Fruit fly (Drosophila melanogaster): Measurements from ENCODE around the gene CG18131.

CG18131 gene

dm6 chr2L:1462136-1462535, 38.3 kb downstream of the CG18131 start:
- TF ChIP-seq N (GFP tag; optimal IDR thresholded peaks at IDR 0.05) = no peak
- TF ChIP-seq sv (GFP tag; optimal IDR thresholded peaks at IDR 0.05) = peak; percentile 40

DNA sequence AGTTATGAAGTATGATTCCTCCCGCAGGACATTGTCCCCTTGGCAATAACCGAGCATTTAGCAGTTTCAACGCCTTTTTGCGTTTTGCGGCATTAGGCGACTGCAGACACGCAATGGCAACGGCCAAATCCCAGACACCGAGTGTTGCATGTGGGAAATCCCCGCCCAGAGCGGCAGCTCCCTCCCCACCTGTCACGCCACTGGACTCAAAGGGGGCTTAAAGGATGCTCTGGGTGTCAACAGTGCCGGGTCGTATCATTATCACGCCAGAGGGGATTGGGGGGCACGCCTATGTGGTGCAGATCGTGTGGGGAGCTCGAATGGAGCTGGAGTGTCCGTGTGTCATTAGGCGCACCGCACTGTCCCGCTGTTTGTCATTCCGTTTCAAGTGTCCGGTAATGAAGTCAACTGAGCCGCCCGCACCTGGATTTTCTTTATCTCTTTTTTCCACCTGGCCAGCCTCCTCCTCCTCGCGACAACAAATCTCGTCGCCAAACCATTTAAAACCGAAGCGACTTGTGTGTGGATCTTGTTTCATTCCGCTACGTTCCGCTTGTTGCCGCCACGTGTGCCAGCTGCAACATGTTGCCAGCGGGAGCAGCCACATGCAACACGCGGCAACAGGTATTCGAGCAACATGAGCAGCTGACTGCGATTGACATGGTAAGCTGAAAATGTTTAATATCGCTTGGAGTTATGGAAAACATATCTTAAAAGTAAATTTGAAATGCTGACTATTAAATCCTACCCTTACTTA, 39.8 kb downstream of the CG18131 start:
- no peak for TF ChIP-seq woc (GFP tag; optimal IDR thresholded peaks at IDR 0.05)
- peak; percentile 10 for TF ChIP-seq Dif (GFP tag; optimal IDR thresholded peaks at IDR 0.05; ENCODE audit: partially characterized antibody)

DNA sequence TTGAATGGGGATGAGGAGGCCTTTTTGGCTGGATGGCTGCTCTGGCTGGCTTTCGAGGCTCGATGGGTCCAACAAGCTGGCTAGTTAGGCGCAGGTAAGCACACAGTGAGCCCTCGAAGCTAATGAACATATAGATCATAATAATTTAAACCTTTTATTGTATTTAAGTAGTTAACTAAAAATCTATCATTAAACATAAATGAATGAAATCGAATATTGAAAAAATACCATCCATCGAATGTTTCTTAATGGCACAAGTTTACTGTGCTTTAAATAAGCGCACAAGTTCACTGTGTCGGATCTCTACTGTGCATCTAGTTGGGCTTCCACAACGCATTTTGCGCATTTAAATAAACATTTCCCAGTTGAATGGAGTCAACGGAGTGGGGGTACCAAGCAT, 41.1 kb downstream of the CG18131 start:
- TF ChIP-seq h (GFP tag; optimal IDR thresholded peaks at IDR 0.05) (peak; percentile 13), woc (GFP tag; optimal IDR thresholded peaks at IDR 0.05) (peak; percentile 36), HLH106 (tag; optimal IDR thresholded peaks at IDR 0.05) (peak; percentile 8), lola (GFP tag; optimal IDR thresholded peaks at IDR 0.05) (no peak), rgr (GFP tag; optimal IDR thresholded peaks at IDR 0.05) (peak; percentile 21), CG9705 (GFP tag; optimal IDR thresholded peaks at IDR 0.05) (no peak), fru (GFP tag; optimal IDR thresholded peaks at IDR 0.05) (peak; percentile 16), foxo (GFP tag; optimal IDR thresholded peaks at IDR 0.05) (peak in 1 of 2 experiments; percentile 26), Hr78 (GFP tag; optimal IDR thresholded peaks at IDR 0.05) (no peak), brk (GFP tag; optimal IDR thresholded peaks at IDR 0.05) (no peak), dsf (GFP tag; optimal IDR thresholded peaks at IDR 0.05; ENCODE audit: borderline replicate concordance) (no peak)

dm6 chr2L:1458584-1459203, 41.7 kb downstream of the CG18131 start:
- TF ChIP-seq GATAd (GFP tag; optimal IDR thresholded peaks at IDR 0.05) (no peak), pan (optimal IDR thresholded peaks at IDR 0.05) (no peak), CG9705 (GFP tag; optimal IDR thresholded peaks at IDR 0.05) (no peak), N (GFP tag; optimal IDR thresholded peaks at IDR 0.05) (no peak), psq (GFP tag; optimal IDR thresholded peaks at IDR 0.05) (peak; percentile 13), Jra (GFP tag; optimal IDR thresholded peaks at IDR 0.05) (no peak), sv (GFP tag; optimal IDR thresholded peaks at IDR 0.05) (no peak), Dfd (GFP tag; optimal IDR thresholded peaks at IDR 0.05) (no peak), Sp1 (GFP tag; optimal IDR thresholded peaks at IDR 0.05) (no peak), h (GFP tag; optimal IDR thresholded peaks at IDR 0.05) (peak; percentile 61), dmrt93B (GFP tag; optimal IDR thresholded peaks at IDR 0.05) (peak; percentile 5), fru (GFP tag; optimal IDR thresholded peaks at IDR 0.05) (peak; percentile 19), dl (GFP tag; optimal IDR thresholded peaks at IDR 0.05; ENCODE audit: insufficient read depth in 1 of 2, partially characterized antibody in 2 of 2) (no peak), usp (GFP tag; optimal IDR thresholded peaks at IDR 0.05) (no peak), Myc (optimal IDR thresholded peaks at IDR 0.05) (no peak), woc (GFP tag; optimal IDR thresholded peaks at IDR 0.05) (peak; percentile 22), Hnf4 (GFP tag; optimal IDR thresholded peaks at IDR 0.05) (no peak), br (GFP tag; optimal IDR thresholded peaks at IDR 0.05) (peak; percentile 17), brk (GFP tag; optimal IDR thresholded peaks at IDR 0.05) (no peak), Mio (GFP tag; optimal IDR thresholded peaks at IDR 0.05) (no peak), lola (GFP tag; optimal IDR thresholded peaks at IDR 0.05) (no peak), dsf (GFP tag; optimal IDR thresholded peaks at IDR 0.05; ENCODE audit: borderline replicate concordance) (no peak), rgr (GFP tag; optimal IDR thresholded peaks at IDR 0.05) (peak; percentile 29), Hr78 (GFP tag; optimal IDR thresholded peaks at IDR 0.05) (no peak), Vsx2 (GFP tag; optimal IDR thresholded peaks at IDR 0.05; ENCODE audit: partially characterized antibody) (no peak), jim (GFP tag; optimal IDR thresholded peaks at IDR 0.05) (no peak), sage (GFP tag; optimal IDR thresholded peaks at IDR 0.05) (peak; percentile 12), CG32264 (GFP tag; optimal IDR thresholded peaks at IDR 0.05) (no peak), tai (GFP tag; optimal IDR thresholded peaks at IDR 0.05) (no peak), foxo (GFP tag; optimal IDR thresholded peaks at IDR 0.05) (peak in 1 of 2 experiments; percentile 43), ey (GFP tag; optimal IDR thresholded peaks at IDR 0.05) (peak; percentile 53), HLH106 (tag; optimal IDR thresholded peaks at IDR 0.05) (peak; percentile 37), Dif (GFP tag; optimal IDR thresholded peaks at IDR 0.05; ENCODE audit: partially characterized antibody) (no peak), CrebA (GFP tag; optimal IDR thresholded peaks at IDR 0.05; ENCODE audit: borderline replicate concordance) (no peak), Rel (GFP tag; optimal IDR thresholded peaks at IDR 0.05) (no peak), Rel (tag; optimal IDR thresholded peaks at IDR 0.05) (no peak), Hr83 (GFP tag; optimal IDR thresholded peaks at IDR 0.05; ENCODE audit: poor library complexity, severe bottlenecking) (no peak), OdsH (GFP tag; optimal IDR thresholded peaks at IDR 0.05) (peak; percentile 14), Abd-B (GFP tag; optimal IDR thresholded peaks at IDR 0.05) (no peak)
